Worm (Caenorhabditis elegans): ENCODE results near the gene T26C5.4.

The T26C5.4 gene

DNA sequence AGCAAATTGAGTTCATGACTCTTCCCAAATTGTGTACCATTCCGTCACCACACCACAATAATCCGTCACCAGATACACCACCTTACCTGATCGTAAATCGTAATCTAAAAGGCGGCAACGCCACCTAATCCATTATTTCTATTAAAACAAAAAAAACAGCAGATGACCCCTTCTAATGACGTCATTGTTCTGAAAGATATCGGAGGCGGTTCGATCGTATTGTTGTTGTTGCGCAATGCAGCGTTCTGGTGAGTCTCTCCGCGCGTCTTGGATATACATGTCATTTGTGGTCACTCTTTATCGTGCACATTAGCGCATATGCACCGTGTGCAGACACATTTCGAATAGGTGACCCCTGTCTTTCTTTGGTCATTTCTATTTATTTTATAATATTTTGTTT, 18.7 kb upstream of the T26C5.4 start:
- TF ChIP-seq F57A8.1 (GFP tag; optimal IDR thresholded peaks at IDR 0.05) (no peak), unc-62 (GFP tag; optimal IDR thresholded peaks at IDR 0.05) (no peak), sptf-2 (GFP tag; optimal IDR thresholded peaks at IDR 0.05) (no peak), tbp1 (GFP tag; optimal IDR thresholded peaks at IDR 0.05) (no peak), fkh-3 (tag; optimal IDR thresholded peaks at IDR 0.05) (no peak), ama-1 (optimal IDR thresholded peaks at IDR 0.05) (no peak), ama-1 (GFP tag; optimal IDR thresholded peaks at IDR 0.05) (no peak), Y53F4B.3 (GFP tag; IDR thresholded peaks at IDR 0.05) (no peak), hmg-20 (GFP tag; IDR thresholded peaks at IDR 0.05) (no peak), madf-6 (GFP tag; IDR thresholded peaks at IDR 0.05) (no peak), gei-17 (GFP tag; optimal IDR thresholded peaks at IDR 0.05) (no peak), cebp-1 (GFP tag; IDR thresholded peaks at IDR 0.05) (no peak), cebp-1 (tag; optimal IDR thresholded peaks at IDR 0.05) (no peak), atf-7 (tag; optimal IDR thresholded peaks at IDR 0.05) (no peak), lsl-1 (GFP tag; optimal IDR thresholded peaks at IDR 0.05) (no peak), snpc-1.3 (tag; optimal IDR thresholded peaks at IDR 0.05; ENCODE audit: insufficient read depth) (no peak), C17E4.6 (GFP tag; IDR thresholded peaks at IDR 0.05) (no peak)

- no peak for TF ChIP-seq F33H1.4 (GFP tag; IDR thresholded peaks at IDR 0.05)
- no peak for TF ChIP-seq rec-8 (tag; optimal IDR thresholded peaks at IDR 0.05)
- TF ChIP-seq lsl-1 (GFP tag; optimal IDR thresholded peaks at IDR 0.05), result no peak
- TF ChIP-seq bed-2 (GFP tag; IDR thresholded peaks at IDR 0.05), result no peak
- no peak for TF ChIP-seq egrh-3 (GFP tag; IDR thresholded peaks at IDR 0.05)
- no peak for TF ChIP-seq unc-62 (GFP tag; optimal IDR thresholded peaks at IDR 0.05)
- TF ChIP-seq B0035.1 (tag; optimal IDR thresholded peaks at IDR 0.05), result no peak
- no peak for TF ChIP-seq Y95B8A.8 (GFP tag; IDR thresholded peaks at IDR 0.05)
- no peak for TF ChIP-seq ztf-26 (tag; optimal IDR thresholded peaks at IDR 0.05)
- no peak for TF ChIP-seq cebp-1 (GFP tag; IDR thresholded peaks at IDR 0.05)
- no peak for TF ChIP-seq cebp-1 (tag; optimal IDR thresholded peaks at IDR 0.05)
- no peak for TF ChIP-seq K11D2.4 (GFP tag; IDR thresholded peaks at IDR 0.05)
- no peak for TF ChIP-seq athp-1 (tag; optimal IDR thresholded peaks at IDR 0.05)
These were observed 16.4 kb upstream of the T26C5.4 start, which contains the start of gene C01G6.2 for ce11 chrII:9266755-9267154. Gene C01G6.2 (plus strand): TSS chrII:9267055.

- TF ChIP-seq ceh-27 (GFP tag; optimal IDR thresholded peaks at IDR 0.05), result no peak
- TF ChIP-seq aptf-2 (GFP tag; conservative IDR thresholded peaks at IDR 0.05), result no peak
- no peak for TF ChIP-seq egrh-3 (GFP tag; IDR thresholded peaks at IDR 0.05)
- no peak for TF ChIP-seq ccch-3 (GFP tag; optimal IDR thresholded peaks at IDR 0.05)
These were observed 15.9 kb upstream of the T26C5.4 start for ce11 chrII:9266252-9266651.

DNA sequence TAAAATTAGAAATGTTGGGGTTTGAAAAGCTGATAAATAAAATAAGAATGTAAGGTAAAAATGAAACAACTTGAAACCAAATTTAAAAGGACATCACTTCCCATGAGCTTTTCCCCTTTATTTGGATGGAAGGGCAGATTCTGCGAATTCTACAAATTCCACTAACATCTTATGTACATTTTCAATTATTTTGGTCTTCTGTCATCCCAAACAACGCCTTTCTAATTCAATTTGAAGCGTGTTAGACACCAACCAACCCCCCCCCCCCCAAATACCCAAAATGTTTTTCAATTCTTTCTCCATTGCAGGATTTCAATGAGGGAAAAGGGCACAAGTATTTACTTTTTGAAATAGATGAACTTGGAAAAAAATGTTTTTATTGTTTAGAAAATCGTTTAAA, 15.4 kb upstream of the T26C5.4 start:
- TF ChIP-seq let-526 (GFP tag; IDR thresholded peaks at IDR 0.05) (no peak), bed-1 (GFP tag; IDR thresholded peaks at IDR 0.05) (no peak), efl-1 (GFP tag; optimal IDR thresholded peaks at IDR 0.05) (no peak), F23B12.7 (tag; optimal IDR thresholded peaks at IDR 0.05; ENCODE audit: insufficient read depth) (no peak), madf-3 (GFP tag; IDR thresholded peaks at IDR 0.05) (no peak), F10E7.11 (tag; optimal IDR thresholded peaks at IDR 0.05) (no peak), hlh-12 (tag; optimal IDR thresholded peaks at IDR 0.05) (no peak), Y53G8AR.9 (GFP tag; conservative IDR thresholded peaks at IDR 0.05) (no peak), let-607 (tag; optimal IDR thresholded peaks at IDR 0.05) (no peak), akir-1 (GFP tag; optimal IDR thresholded peaks at IDR 0.05) (no peak), K11D2.4 (GFP tag; IDR thresholded peaks at IDR 0.05) (no peak)
